Fruit fly (Drosophila melanogaster) whole organism, embryonic: Measurements from ENCODE around the gene Zdhhc8.

Experiments used
- CG11504 ChIP-seq: fragments of 200-800 bp; sonication (Bioruptor generic); optimal IDR thresholded peaks from 3 replicates; lab custom pipeline; 2019; ENCODE audit warnings: missing biosample characterization, mild to moderate bottlenecking, missing genetic modification characterization, moderate library complexity
- CG3847 ChIP-seq: fragments of 200-800 bp; sonication (Bioruptor generic); IDR thresholded peaks from 2 replicates; pipeline ENCODE4 v1.3.6; 2022; ENCODE audit warnings: missing biosample characterization, missing genetic modification characterization
- CG6254 ChIP-seq: fragments of 200-800 bp; sonication (Bioruptor generic); optimal IDR thresholded peaks from 3 replicates; lab custom pipeline; 2017; ENCODE audit warnings: mild to moderate bottlenecking, missing biosample characterization, missing genetic modification reagents, missing genetic modification characterization
- bigmax ChIP-seq: fragments of 200-800 bp; sonication (Bioruptor generic); optimal IDR thresholded peaks from 2 replicates; lab custom pipeline; 2018; ENCODE audit warnings: missing biosample characterization, mild to moderate bottlenecking, missing genetic modification characterization
- her ChIP-seq: fragments of 200-800 bp; sonication (Bioruptor generic); optimal IDR thresholded peaks from 2 replicates; lab custom pipeline; 2016; ENCODE audit warnings: missing biosample characterization, missing genetic modification characterization
- pita ChIP-seq: fragments of 200-800 bp; sonication (Bioruptor generic); optimal IDR thresholded peaks from 2 replicates; lab custom pipeline; 2017; ENCODE audit warnings: missing biosample characterization, mild to moderate bottlenecking, missing genetic modification characterization
- so ChIP-seq: fragments of 200-800 bp; sonication (Bioruptor generic); IDR thresholded peaks from 3 replicates; pipeline ENCODE4 v1.3.6; 2022; ENCODE audit warnings: missing biosample characterization, missing genetic modification characterization
- sug ChIP-seq: fragments of 200-800 bp; optimal IDR thresholded peaks from 2 replicates; lab custom pipeline; 2019; ENCODE audit warnings: missing biosample characterization, mild to moderate bottlenecking, missing genetic modification characterization, moderate library complexity
- wek ChIP-seq: fragments of 200-800 bp; sonication (Bioruptor generic); optimal IDR thresholded peaks from 3 replicates; lab custom pipeline; 2018; ENCODE audit warnings: missing biosample characterization, mild to moderate bottlenecking, missing genetic modification characterization, moderate library complexity

- TF ChIP-seq her (GFP tag; lab: Kevin White, UChicago) (no peak), CG3847 (GFP tag; lab: Robert Waterston, UW) (no peak), pita (GFP tag; lab: Kevin White, UChicago) (no peak), sug (tag; lab: Kevin White, UChicago) (no peak), wek (GFP tag; lab: Kevin White, UChicago) (no peak), CG11504 (no peak), bigmax (no peak), so (GFP tag; lab: Robert Waterston, UW) (no peak), CG6254 (GFP tag; lab: Kevin White, UChicago) (no peak)
These were observed 1.3 kb downstream of the Zdhhc8 start for dm6 chrX:9354773-9355172.
